Fruit fly (Drosophila melanogaster): ENCODE results near the gene CG32262.

CG32262 gene

dm6 chr3L:3802677-3803076 lies 7.3 kb downstream of the CG32262 start (continued):
- TF ChIP-seq Atf3 (GFP tag; optimal IDR thresholded peaks at IDR 0.05) (peak; percentile 35), CG1832 (GFP tag; optimal IDR thresholded peaks at IDR 0.05) (no peak), Nf-YB (GFP tag; optimal IDR thresholded peaks at IDR 0.05) (peak; percentile 37), ash1 (GFP tag; optimal IDR thresholded peaks at IDR 0.05) (no peak), rib (GFP tag; IDR thresholded peaks at IDR 0.05) (peak; percentile 71; the same call in 1 of the 2 replicates), ro (GFP tag; IDR thresholded peaks at IDR 0.05) (peak; percentile 25; the same call in 1 of the 2 replicates), Side (GFP tag; optimal IDR thresholded peaks at IDR 0.05) (peak; percentile 71), kay (GFP tag; optimal IDR thresholded peaks at IDR 0.05) (no peak), CG7987 (GFP tag; optimal IDR thresholded peaks at IDR 0.05) (no peak), CTCF (GFP tag; optimal IDR thresholded peaks at IDR 0.05) (no peak), CG17328 (GFP tag; IDR thresholded peaks at IDR 0.05) (peak; percentile 73), seq (GFP tag; IDR thresholded peaks at IDR 0.05) (peak; percentile 74), zen2 (GFP tag; IDR thresholded peaks at IDR 0.05; ENCODE audit: partially characterized antibody) (no peak), insv (GFP tag; optimal IDR thresholded peaks at IDR 0.05) (peak in 1 of 2 experiments; percentile 29), CG13296 (GFP tag; optimal IDR thresholded peaks at IDR 0.05) (peak; percentile 73), CG31365 (tag; optimal IDR thresholded peaks at IDR 0.05) (peak; percentile 24), Max (GFP tag; optimal IDR thresholded peaks at IDR 0.05) (peak; percentile 35), pros (GFP tag; optimal IDR thresholded peaks at IDR 0.05) (no peak), CG16863 (GFP tag; optimal IDR thresholded peaks at IDR 0.05) (peak; percentile 66), CG12236 (GFP tag; optimal IDR thresholded peaks at IDR 0.05) (peak; percentile 44), Aef1 (GFP tag; IDR thresholded peaks at IDR 0.05) (peak; percentile 83), zen (tag; optimal IDR thresholded peaks at IDR 0.05) (no peak), Oli (tag; optimal IDR thresholded peaks at IDR 0.05) (peak; percentile 67), tgo (GFP tag; IDR thresholded peaks at IDR 0.05) (peak; percentile 81), Awh (GFP tag; IDR thresholded peaks at IDR 0.05) (peak; percentile 59; the same call in 1 of the 2 replicates), CG12659 (GFP tag; optimal IDR thresholded peaks at IDR 0.05) (peak; percentile 81), crol (GFP tag; IDR thresholded peaks at IDR 0.05) (peak; percentile 31; the same call in 1 of the 2 replicates), CG15479 (GFP tag; optimal IDR thresholded peaks at IDR 0.05) (no peak), NC2α (GFP tag; optimal IDR thresholded peaks at IDR 0.05) (peak; percentile 51), HmgD (GFP tag; optimal IDR thresholded peaks at IDR 0.05) (peak; percentile 14), CG16815 (GFP tag; optimal IDR thresholded peaks at IDR 0.05) (peak; percentile 14), mld (GFP tag; IDR thresholded peaks at IDR 0.05; ENCODE audit: partially characterized antibody) (no peak), trem (tag; optimal IDR thresholded peaks at IDR 0.05) (peak; percentile 4), sim (GFP tag; IDR thresholded peaks at IDR 0.05) (0 out of 2 replicates have a peak, but pooled peaks have one; percentile 13), CG3847 (GFP tag; IDR thresholded peaks at IDR 0.05) (peak; percentile 78), CG12071 (GFP tag; optimal IDR thresholded peaks at IDR 0.05) (peak; percentile 11), disco-r (GFP tag; optimal IDR thresholded peaks at IDR 0.05) (no peak), CG9609 (GFP tag; optimal IDR thresholded peaks at IDR 0.05) (peak; percentile 75), Usf (GFP tag; optimal IDR thresholded peaks at IDR 0.05) (no peak), CG15514 (GFP tag; optimal IDR thresholded peaks at IDR 0.05) (peak; percentile 46), CG2678 (tag; optimal IDR thresholded peaks at IDR 0.05) (peak; percentile 76), cg (GFP tag; optimal IDR thresholded peaks at IDR 0.05) (no peak), Hmx (GFP tag; optimal IDR thresholded peaks at IDR 0.05) (peak; percentile 39), HLHmδ (GFP tag; optimal IDR thresholded peaks at IDR 0.05) (no peak), CG9876 (GFP tag; optimal IDR thresholded peaks at IDR 0.05) (peak; percentile 51), CG1647 (GFP tag; optimal IDR thresholded peaks at IDR 0.05) (peak; percentile 19), CG4730 (GFP tag; IDR thresholded peaks at IDR 0.05) (peak; percentile 62), knrl (GFP tag; IDR thresholded peaks at IDR 0.05; ENCODE audit: partially characterized antibody) (no peak), CG12299 (tag; optimal IDR thresholded peaks at IDR 0.05) (peak; percentile 49), az2 (GFP tag; optimal IDR thresholded peaks at IDR 0.05) (peak; percentile 71), corto (GFP tag; optimal IDR thresholded peaks at IDR 0.05) (no peak)
